Worm (Caenorhabditis elegans): ENCODE data around the gene teg-1.

ce11 chrIII:11269206-11269605, 48.8 kb downstream of the teg-1 start:
- TF ChIP-seq B0310.2 (tag; optimal IDR thresholded peaks at IDR 0.05) (no peak), flt-1 (GFP tag; IDR thresholded peaks at IDR 0.05) (no peak), ama-1 (optimal IDR thresholded peaks at IDR 0.05) (no peak), aly-1 (tag; optimal IDR thresholded peaks at IDR 0.05) (no peak), tra-4 (tag; optimal IDR thresholded peaks at IDR 0.05) (no peak), F13C5.2 (tag; optimal IDR thresholded peaks at IDR 0.05) (no peak), pes-1 (GFP tag; IDR thresholded peaks at IDR 0.05) (no peak), sea-1 (GFP tag; conservative IDR thresholded peaks at IDR 0.05) (no peak), ceh-36 (tag; optimal IDR thresholded peaks at IDR 0.05) (no peak), scrt-1 (GFP tag; IDR thresholded peaks at IDR 0.05) (no peak), tbx-37 (GFP tag; conservative IDR thresholded peaks at IDR 0.05) (no peak)

Measured in whole organism, early embryonic.